Worm (Caenorhabditis elegans) whole organism, L3 larva: ENCODE results near the gene xpb-1.

Experiments
- aly-2 ChIP-seq: fragments of 150-350 bp; optimal IDR thresholded peaks from 2 replicates; lab custom pipeline; 2014; ENCODE audit warnings: missing biosample characterization, missing genetic modification characterization
- jun-1 ChIP-seq: fragments of 150-350 bp; optimal IDR thresholded peaks from 2 replicates; lab custom pipeline; 2014; ENCODE audit warnings: missing biosample characterization, missing genetic modification reagents, missing genetic modification characterization
- nhr-237 ChIP-seq: fragments of 150-350 bp; optimal IDR thresholded peaks from 2 replicates; lab custom pipeline; 2014; ENCODE audit warnings: missing biosample characterization, missing genetic modification characterization
- nhr-43 ChIP-seq: sonication (generic microtip); optimal IDR thresholded peaks from 2 replicates; lab custom pipeline; 2016; ENCODE audit warnings: mild to moderate bottlenecking, missing genetic modification characterization, missing compliant biosample characterization; ENCODE audit not compliant: poor library complexity, severe bottlenecking
- nhr-77 ChIP-seq: fragments of 150-350 bp; optimal IDR thresholded peaks from 2 replicates; lab custom pipeline; 2014; ENCODE audit warnings: missing biosample characterization, missing genetic modification characterization
- unc-62 ChIP-seq: fragments of 150-350 bp; sonication (generic microtip); optimal IDR thresholded peaks from 4 replicates; lab custom pipeline; 2014; ENCODE audit warnings: missing biosample characterization, missing genetic modification reagents, missing genetic modification characterization
- ztf-4 ChIP-seq: fragments of 150-350 bp; optimal IDR thresholded peaks from 2 replicates; lab custom pipeline; 2014; ENCODE audit warnings: missing biosample characterization, missing genetic modification characterization

DNA sequence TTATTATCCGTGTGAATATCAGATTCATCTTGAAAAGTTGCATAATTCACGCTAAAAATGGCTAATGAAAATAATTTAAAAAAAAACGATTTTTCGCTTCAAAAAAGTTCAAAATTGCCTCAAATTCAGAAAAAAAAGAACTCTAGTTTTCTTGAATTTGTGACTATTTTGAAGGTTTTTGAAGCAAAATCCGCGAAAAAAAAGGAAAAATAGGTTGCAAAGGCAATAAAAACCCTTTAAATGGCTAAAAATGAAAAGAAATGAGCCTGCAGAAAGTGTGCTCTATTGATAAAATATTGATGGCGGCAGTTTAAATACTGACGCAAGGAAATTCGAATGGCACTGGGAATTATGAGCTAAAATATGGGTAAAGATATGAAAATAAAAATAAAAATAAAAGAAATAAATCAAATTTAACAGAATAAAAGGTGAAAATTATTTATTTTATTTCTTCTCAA lies 54.0 kb downstream of the xpb-1 start, which contains the start of gene Y66D12A.7:
- no peak for TF ChIP-seq nhr-77 (tag; lab: Kevin White, UChicago)
- TF ChIP-seq aly-2 (tag; lab: Kevin White, UChicago): no peak
- no peak for TF ChIP-seq unc-62
- no peak for TF ChIP-seq ztf-4
- no peak for TF ChIP-seq jun-1
- no peak for TF ChIP-seq nhr-237 (tag; lab: Kevin White, UChicago)
- TF ChIP-seq nhr-43 (tag; lab: Kevin White, UChicago): no peak
